Fruit fly (Drosophila melanogaster): ENCODE results near the gene CG7202.

The CG7202 gene

dm6 chr3L:21462860-21463259, 29.7 kb downstream of the CG7202 start (continued):
- TF ChIP-seq ewg (GFP tag; optimal IDR thresholded peaks at IDR 0.05) = no peak
- TF ChIP-seq chm (GFP tag; IDR thresholded peaks at IDR 0.05) = no peak
- TF ChIP-seq CG31388 (GFP tag; optimal IDR thresholded peaks at IDR 0.05) = no peak
- peak in 1 of 2 experiments; percentile 35 for TF ChIP-seq Hr78 (GFP tag; optimal IDR thresholded peaks at IDR 0.05)
- peak; percentile 70 for TF ChIP-seq dmrt11E (tag; optimal IDR thresholded peaks at IDR 0.05)
- TF ChIP-seq CG5180 (GFP tag; optimal IDR thresholded peaks at IDR 0.05) = no peak
- peak; percentile 27 for TF ChIP-seq az2 (GFP tag; optimal IDR thresholded peaks at IDR 0.05)
- no peak for TF ChIP-seq CG10565 (GFP tag; optimal IDR thresholded peaks at IDR 0.05)
- no peak for TF ChIP-seq Asciz (GFP tag; optimal IDR thresholded peaks at IDR 0.05)
- no peak for TF ChIP-seq lab (GFP tag; optimal IDR thresholded peaks at IDR 0.05)
- no peak for TF ChIP-seq usp (GFP tag; optimal IDR thresholded peaks at IDR 0.05)
- peak; percentile 2 for TF ChIP-seq CG1233 (GFP tag; optimal IDR thresholded peaks at IDR 0.05)
- no peak for TF ChIP-seq CG11456 (GFP tag; IDR thresholded peaks at IDR 0.05)
- peak; percentile 46 for TF ChIP-seq CG11504 (tag; optimal IDR thresholded peaks at IDR 0.05)
- no peak for TF ChIP-seq kay (GFP tag; optimal IDR thresholded peaks at IDR 0.05)
- TF ChIP-seq shn (GFP tag; optimal IDR thresholded peaks at IDR 0.05) = no peak
- TF ChIP-seq B-H1 (GFP tag; IDR thresholded peaks at IDR 0.05) = no peak
- TF ChIP-seq CG13296 (GFP tag; optimal IDR thresholded peaks at IDR 0.05) = no peak
- no peak for TF ChIP-seq rib (GFP tag; IDR thresholded peaks at IDR 0.05)
- TF ChIP-seq CG15479 (GFP tag; optimal IDR thresholded peaks at IDR 0.05) = no peak
- TF ChIP-seq CG8765 (GFP tag; IDR thresholded peaks at IDR 0.05) = no peak
- peak; percentile 49 for TF ChIP-seq CG15696 (tag; optimal IDR thresholded peaks at IDR 0.05)
- TF ChIP-seq Vsx1 (GFP tag; optimal IDR thresholded peaks at IDR 0.05) = no peak
- TF ChIP-seq lola (GFP tag; optimal IDR thresholded peaks at IDR 0.05) = peak in 1 of 3 experiments; percentile 75
- TF ChIP-seq CG8359 (GFP tag; optimal IDR thresholded peaks at IDR 0.05; ENCODE audit: borderline replicate concordance) = no peak
- TF ChIP-seq Bteb2 (GFP tag; optimal IDR thresholded peaks at IDR 0.05) = no peak
- no peak for TF ChIP-seq ERR (GFP tag; optimal IDR thresholded peaks at IDR 0.05)
- no peak for TF ChIP-seq Rfx (GFP tag; IDR thresholded peaks at IDR 0.05)
- TF ChIP-seq B-H2 (GFP tag; optimal IDR thresholded peaks at IDR 0.05) = no peak
- no peak for TF ChIP-seq pros (GFP tag; optimal IDR thresholded peaks at IDR 0.05)
- TF ChIP-seq grn (GFP tag; optimal IDR thresholded peaks at IDR 0.05) = no peak
- TF ChIP-seq CG3407 (GFP tag; optimal IDR thresholded peaks at IDR 0.05) = no peak
- TF ChIP-seq disco-r (GFP tag; optimal IDR thresholded peaks at IDR 0.05) = no peak
- TF ChIP-seq ken (GFP tag; IDR thresholded peaks at IDR 0.05) = no peak
- no peak for TF ChIP-seq CG14860 (GFP tag; IDR thresholded peaks at IDR 0.05; ENCODE audit: partially characterized antibody)
- TF ChIP-seq Ravus (GFP tag; IDR thresholded peaks at IDR 0.05) = no peak
- no peak for TF ChIP-seq CG11560 (tag; IDR thresholded peaks at IDR 0.05)
- TF ChIP-seq Jarid2 (GFP tag; optimal IDR thresholded peaks at IDR 0.05) = peak; percentile 23
- TF ChIP-seq ci (GFP tag; IDR thresholded peaks at IDR 0.05) = no peak
- TF ChIP-seq Awh (GFP tag; IDR thresholded peaks at IDR 0.05) = no peak
- TF ChIP-seq sna (GFP tag; IDR thresholded peaks at IDR 0.05; ENCODE audit: partially characterized antibody) = no peak
- no peak for TF ChIP-seq bab2 (GFP tag; optimal IDR thresholded peaks at IDR 0.05)
- no peak for TF ChIP-seq CG2116 (GFP tag; optimal IDR thresholded peaks at IDR 0.05)
- TF ChIP-seq Hey (tag; optimal IDR thresholded peaks at IDR 0.05) = no peak
- no peak for TF ChIP-seq CG17612 (GFP tag; IDR thresholded peaks at IDR 0.05)
- peak; percentile 24 for TF ChIP-seq CG12391 (tag; optimal IDR thresholded peaks at IDR 0.05)
- TF ChIP-seq ATbp (GFP tag; optimal IDR thresholded peaks at IDR 0.05) = no peak
- no peak for TF ChIP-seq H15 (GFP tag; IDR thresholded peaks at IDR 0.05)
- no peak for TF ChIP-seq dm (GFP tag; optimal IDR thresholded peaks at IDR 0.05)
- TF ChIP-seq Eip74EF (GFP tag; optimal IDR thresholded peaks at IDR 0.05) = no peak
- TF ChIP-seq tx (GFP tag; optimal IDR thresholded peaks at IDR 0.05) = no peak
